Worm (Caenorhabditis elegans) whole organism, early embryonic: ENCODE data around the gene F11G11.4.

ENCODE experiments used
- ama-1 ChIP-seq: fragments of 150-350 bp; optimal IDR thresholded peaks from 2 replicates; lab custom pipeline; 2014
- flt-1 ChIP-seq: fragments of 200-800 bp; sonication (Bioruptor generic); IDR thresholded peaks from 2 replicates; pipeline ENCODE4 v1.3.6; 2022; ENCODE audit warnings: missing genetic modification characterization, missing compliant biosample characterization
- tra-4 ChIP-seq: sonication (generic microtip); optimal IDR thresholded peaks from 2 replicates; lab custom pipeline; 2017; ENCODE audit warnings: missing genetic modification characterization, missing compliant biosample characterization

- TF ChIP-seq tra-4 (tag; lab: Kevin White, UChicago): no peak
- TF ChIP-seq ama-1 (lab: Kevin White, UChicago): no peak
- no peak for TF ChIP-seq flt-1 (GFP tag; lab: Robert Waterston, UW)
Observed at ce11 chrII:4856113-4856512, 4.3 kb upstream of the F11G11.4 start.
